Worm (Caenorhabditis elegans) whole organism, early embryonic: Measurements from ENCODE around the gene F44G4.7.

Source experiments
- B0310.2 ChIP-seq: sonication (generic microtip); optimal IDR thresholded peaks from 2 replicates; lab custom pipeline; 2016; ENCODE audit warnings: mild to moderate bottlenecking, missing genetic modification characterization, missing compliant biosample characterization
- F13C5.2 ChIP-seq: sonication (generic microtip); optimal IDR thresholded peaks from 2 replicates; lab custom pipeline; 2017; ENCODE audit warnings: mild to moderate bottlenecking, missing genetic modification characterization, inconsistent platforms, missing compliant biosample characterization
- aly-1 ChIP-seq: sonication (generic microtip); optimal IDR thresholded peaks from 2 replicates; lab custom pipeline; 2016; ENCODE audit warnings: missing genetic modification characterization, missing compliant biosample characterization
- ceh-36 ChIP-seq: sonication (generic microtip); optimal IDR thresholded peaks from 2 replicates; lab custom pipeline; 2016; ENCODE audit warnings: missing genetic modification characterization, inconsistent platforms, missing compliant biosample characterization
- ets-7 ChIP-seq: sonication (generic microtip); optimal IDR thresholded peaks from 2 replicates; lab custom pipeline; 2016; ENCODE audit warnings: missing genotype, missing genetic modification characterization, missing compliant biosample characterization
- flt-1 ChIP-seq: fragments of 200-800 bp; sonication (Bioruptor generic); IDR thresholded peaks from 2 replicates; pipeline ENCODE4 v1.3.6; 2022; ENCODE audit warnings: missing genetic modification characterization, missing compliant biosample characterization
- hmbx-1 ChIP-seq: sonication (generic microtip); optimal IDR thresholded peaks from 2 replicates; lab custom pipeline; 2016; ENCODE audit warnings: mild to moderate bottlenecking, missing genetic modification characterization, missing compliant biosample characterization
- hmg-4 ChIP-seq: fragments of 200-800 bp; sonication (Bioruptor generic); optimal IDR thresholded peaks from 2 replicates; lab custom pipeline; 2018; ENCODE audit warnings: mild to moderate bottlenecking, missing genetic modification characterization, missing compliant biosample characterization
- hnd-1 ChIP-seq: sonication (generic microtip); optimal IDR thresholded peaks from 2 replicates; lab custom pipeline; 2016; ENCODE audit warnings: missing genetic modification characterization, missing compliant biosample characterization
- pes-1 ChIP-seq: fragments of 200-800 bp; sonication (Bioruptor generic); IDR thresholded peaks from 2 replicates; pipeline ENCODE4 v1.3.6; 2022; ENCODE audit warnings: missing genetic modification reagents, missing genetic modification characterization, missing compliant biosample characterization
- scrt-1 ChIP-seq: fragments of 200-800 bp; sonication (Bioruptor generic); IDR thresholded peaks from 2 replicates; pipeline ENCODE4 v1.3.6; 2022; ENCODE audit warnings: missing genetic modification characterization, missing compliant biosample characterization
- sea-1 ChIP-seq: fragments of 200-800 bp; sonication (Bioruptor generic); conservative IDR thresholded peaks from 2 replicates; pipeline ENCODE4 v1.3.6; 2022; ENCODE audit warnings: missing genetic modification characterization, missing compliant biosample characterization
- tbx-11 ChIP-seq: fragments of 200-800 bp; sonication (Bioruptor generic); IDR thresholded peaks from 2 replicates; pipeline ENCODE4 v1.3.6; 2022; ENCODE audit warnings: missing genetic modification characterization, missing compliant biosample characterization
- tbx-37 ChIP-seq: fragments of 200-800 bp; sonication (Bioruptor generic); conservative IDR thresholded peaks from 2 replicates; pipeline ENCODE4 v1.3.6; 2022; ENCODE audit warnings: missing genetic modification reagents, missing genetic modification characterization, missing compliant biosample characterization
- tra-4 ChIP-seq: sonication (generic microtip); optimal IDR thresholded peaks from 2 replicates; lab custom pipeline; 2017; ENCODE audit warnings: missing genetic modification characterization, missing compliant biosample characterization

Gene F44G4.7

ce11 chrII:8959081-8959480 lies 45.9 kb downstream of the F44G4.7 start:
- no peak for TF ChIP-seq B0310.2 (tag; lab: Kevin White, UChicago)
- no peak for TF ChIP-seq flt-1
- TF ChIP-seq tra-4, result no peak
- TF ChIP-seq aly-1, result no peak
- TF ChIP-seq hnd-1 (tag; lab: Kevin White, UChicago), result no peak
- no peak for TF ChIP-seq pes-1 (GFP tag; lab: Robert Waterston, UW)
- no peak for TF ChIP-seq hmg-4 (GFP tag; lab: Kevin White, UChicago)
- TF ChIP-seq F13C5.2, result no peak
- TF ChIP-seq scrt-1 (GFP tag; lab: Robert Waterston, UW), result no peak
- no peak for TF ChIP-seq ets-7
- TF ChIP-seq tbx-37 (GFP tag; lab: Robert Waterston, UW), result no peak
- no peak for TF ChIP-seq sea-1 (GFP tag; lab: Robert Waterston, UW)
- TF ChIP-seq ceh-36 (tag; lab: Kevin White, UChicago), result no peak
- no peak for TF ChIP-seq tbx-11 (GFP tag; lab: Robert Waterston, UW)
- TF ChIP-seq hmbx-1 (tag; lab: Kevin White, UChicago), result no peak

- TF ChIP-seq hmbx-1 (tag; lab: Kevin White, UChicago), result no peak
- no peak for TF ChIP-seq tbx-37 (GFP tag; lab: Robert Waterston, UW)
- TF ChIP-seq ets-7, result no peak
- no peak for TF ChIP-seq ceh-36 (tag; lab: Kevin White, UChicago)
- no peak for TF ChIP-seq pes-1 (GFP tag; lab: Robert Waterston, UW)
- TF ChIP-seq tra-4, result no peak
Measured at ce11 chrII:8956896-8957295, 48.1 kb downstream of the F44G4.7 start.

- TF ChIP-seq flt-1 (no peak), aly-1 (no peak)
Measured at ce11 chrII:8953703-8954102, 51.3 kb downstream of the F44G4.7 start.
